Fruit fly (Drosophila melanogaster) whole organism, embryonic: Measurements from ENCODE around the gene Pat1.

ENCODE experiments used
- CG11247 ChIP-seq: fragments of 200-800 bp; sonication (Bioruptor generic); IDR thresholded peaks from 2 replicates; pipeline ENCODE4 v1.3.6; 2022; ENCODE audit warnings: missing biosample characterization, missing genetic modification characterization
- CG12299 ChIP-seq: fragments of 200-800 bp; sonication (Bioruptor generic); optimal IDR thresholded peaks from 2 replicates; lab custom pipeline; 2018; ENCODE audit warnings: missing biosample characterization, mild to moderate bottlenecking, missing genetic modification characterization
- CG1233 ChIP-seq: fragments of 200-800 bp; sonication (Bioruptor generic); optimal IDR thresholded peaks from 4 replicates; lab custom pipeline; 2018; ENCODE audit warnings: missing biosample characterization, mild to moderate bottlenecking, missing genetic modification characterization
- CG12744 ChIP-seq: fragments of 200-800 bp; sonication (Bioruptor generic); optimal IDR thresholded peaks from 2 replicates; lab custom pipeline; 2016; ENCODE audit warnings: missing biosample characterization, missing genetic modification characterization
- CG17802 ChIP-seq: fragments of 200-800 bp; sonication (Bioruptor generic); optimal IDR thresholded peaks from 2 replicates; lab custom pipeline; 2018; ENCODE audit warnings: missing biosample characterization, mild to moderate bottlenecking, missing genetic modification characterization, moderate library complexity
- CG17829 ChIP-seq: fragments of 200-800 bp; optimal IDR thresholded peaks from 2 replicates; lab custom pipeline; 2019; ENCODE audit warnings: missing biosample characterization, mild to moderate bottlenecking, missing genetic modification characterization, moderate library complexity
- CG18262 ChIP-seq: fragments of 200-800 bp; optimal IDR thresholded peaks from 3 replicates; lab custom pipeline; 2019; ENCODE audit warnings: missing biosample characterization, mild to moderate bottlenecking, missing genetic modification characterization, moderate library complexity
- CG30020 ChIP-seq: fragments of 200-800 bp; optimal IDR thresholded peaks from 2 replicates; lab custom pipeline; 2019; ENCODE audit warnings: missing biosample characterization, mild to moderate bottlenecking, missing genetic modification characterization, moderate library complexity
- CG31224 ChIP-seq: fragments of 200-800 bp; sonication (Bioruptor generic); IDR thresholded peaks from 2 replicates; pipeline ENCODE4 v1.3.6; 2022; ENCODE audit warnings: missing biosample characterization, missing genetic modification characterization
- CG31365 ChIP-seq: fragments of 200-800 bp; sonication (Bioruptor generic); optimal IDR thresholded peaks from 2 replicates; lab custom pipeline; 2018; ENCODE audit warnings: missing biosample characterization, mild to moderate bottlenecking, missing genetic modification characterization
- CG32532 ChIP-seq: fragments of 200-800 bp; sonication (Bioruptor generic); IDR thresholded peaks from 2 replicates; pipeline ENCODE4 v1.3.6; 2022; ENCODE audit warnings: missing biosample characterization, missing genetic modification characterization
- CG33557 ChIP-seq: fragments of 200-800 bp; sonication (Bioruptor generic); optimal IDR thresholded peaks from 2 replicates; lab custom pipeline; 2019; ENCODE audit warnings: missing biosample characterization, mild to moderate bottlenecking, missing genetic modification characterization, moderate library complexity
- CG5180 ChIP-seq: fragments of 200-800 bp; sonication (Bioruptor generic); optimal IDR thresholded peaks from 3 replicates; lab custom pipeline; 2017; ENCODE audit warnings: missing biosample characterization, missing genetic modification characterization, mild to moderate bottlenecking, moderate library complexity, missing genetic modification reagents
- CG6765 ChIP-seq: fragments of 200-800 bp; sonication (Bioruptor generic); optimal IDR thresholded peaks from 3 replicates; lab custom pipeline; 2017; ENCODE audit warnings: missing biosample characterization, mild to moderate bottlenecking, missing genetic modification characterization
- CG7372 ChIP-seq: fragments of 200-800 bp; sonication (Bioruptor generic); IDR thresholded peaks from 2 replicates; pipeline ENCODE4 v1.3.6; 2022; ENCODE audit warnings: missing biosample characterization, missing genetic modification characterization
- CG8290 ChIP-seq, 3 experiments: fragments of 200-800 bp; sonication (Bioruptor generic); optimal IDR thresholded peaks; 2 replicates each; lab custom pipeline; 2016 to 2019; ENCODE audit warnings: missing biosample characterization in 3 of 3, missing genetic modification characterization in 3 of 3, mild to moderate bottlenecking in 2 of 3, moderate library complexity in 1 of 3
- D19A ChIP-seq: fragments of 200-800 bp; optimal IDR thresholded peaks from 3 replicates; lab custom pipeline; 2019; ENCODE audit warnings: missing biosample characterization, mild to moderate bottlenecking, missing genetic modification characterization, moderate library complexity
- Deaf1 ChIP-seq: fragments of 200-800 bp; optimal IDR thresholded peaks from 3 replicates; lab custom pipeline; 2019; ENCODE audit warnings: missing biosample characterization, mild to moderate bottlenecking, missing genetic modification characterization, moderate library complexity
- Dll ChIP-seq: fragments of 200-800 bp; sonication (Bioruptor generic); IDR thresholded peaks from 4 replicates; pipeline ENCODE4 v1.3.6; 2022; ENCODE audit warnings: missing biosample characterization, missing genetic modification characterization; ENCODE audit not compliant: partially characterized antibody
- Dref ChIP-seq: fragments of 200-800 bp; sonication (Bioruptor generic); IDR thresholded peaks from 2 replicates; pipeline ENCODE4 v1.3.6; 2022; ENCODE audit warnings: missing biosample characterization, missing genetic modification characterization
- ERR ChIP-seq: fragments of 200-800 bp; sonication (Bioruptor generic); optimal IDR thresholded peaks from 2 replicates; lab custom pipeline; 2016; ENCODE audit warnings: missing biosample characterization, missing genetic modification characterization
- Hmx ChIP-seq: fragments of 200-800 bp; sonication (Bioruptor generic); optimal IDR thresholded peaks from 2 replicates; lab custom pipeline; 2016; ENCODE audit warnings: missing biosample characterization, missing genetic modification characterization
- Hr3 ChIP-seq: fragments of 200-800 bp; sonication (Bioruptor generic); optimal IDR thresholded peaks from 3 replicates; lab custom pipeline; 2016; ENCODE audit warnings: missing biosample characterization, missing genetic modification characterization
- Hsf ChIP-seq: fragments of 200-800 bp; sonication (Bioruptor generic); optimal IDR thresholded peaks from 3 replicates; lab custom pipeline; 2016; ENCODE audit warnings: missing biosample characterization, missing genetic modification characterization
- MBD-R2 ChIP-seq: fragments of 200-800 bp; sonication (Bioruptor generic); IDR thresholded peaks from 2 replicates; pipeline ENCODE4 v1.3.6; 2022; ENCODE audit warnings: missing biosample characterization, missing genetic modification characterization
- Myb ChIP-seq: fragments of 200-800 bp; sonication (Bioruptor generic); optimal IDR thresholded peaks from 2 replicates; lab custom pipeline; 2016; ENCODE audit warnings: missing biosample characterization, missing genetic modification characterization
- Opbp ChIP-seq: fragments of 200-800 bp; sonication (Bioruptor generic); IDR thresholded peaks from 3 replicates; pipeline ENCODE4 v1.3.6; 2022; ENCODE audit warnings: missing biosample characterization, missing genetic modification characterization; ENCODE audit not compliant: partially characterized antibody
- Sin3A ChIP-seq: fragments of >200 bp; optimal IDR thresholded peaks from 2 replicates; lab custom pipeline; 2018
- YL-1 ChIP-seq: fragments of 200-800 bp; sonication (Bioruptor generic); optimal IDR thresholded peaks from 3 replicates; lab custom pipeline; 2017; ENCODE audit warnings: missing biosample characterization, mild to moderate bottlenecking, missing genetic modification characterization
- ap ChIP-seq: fragments of 200-800 bp; sonication (Bioruptor generic); IDR thresholded peaks from 2 replicates; pipeline ENCODE4 v1.3.6; 2022; ENCODE audit warnings: missing biosample characterization, missing genetic modification characterization
- cad ChIP-seq: fragments of >200 bp; optimal IDR thresholded peaks from 2 replicates; lab custom pipeline; 2017; ENCODE audit warnings: missing biosample characterization, missing genetic modification characterization
- chm ChIP-seq: fragments of 200-800 bp; sonication (Bioruptor generic); IDR thresholded peaks from 2 replicates; pipeline ENCODE4 v1.3.6; 2022; ENCODE audit warnings: missing biosample characterization, missing genetic modification characterization
- corto ChIP-seq: fragments of 200-800 bp; sonication (Bioruptor generic); optimal IDR thresholded peaks from 2 replicates; lab custom pipeline; 2016; ENCODE audit warnings: missing biosample characterization, mild to moderate bottlenecking, missing genetic modification characterization, moderate library complexity
- en ChIP-seq: fragments of 200-800 bp; sonication (Bioruptor generic); optimal IDR thresholded peaks from 2 replicates; lab custom pipeline; 2016; ENCODE audit warnings: missing biosample characterization, missing genetic modification characterization
- esg ChIP-seq: fragments of 200-800 bp; sonication (Bioruptor generic); conservative IDR thresholded peaks from 2 replicates; pipeline ENCODE4 v1.3.6; 2022; ENCODE audit warnings: missing biosample characterization, missing genetic modification characterization
- her ChIP-seq: fragments of 200-800 bp; sonication (Bioruptor generic); optimal IDR thresholded peaks from 2 replicates; lab custom pipeline; 2016; ENCODE audit warnings: missing biosample characterization, missing genetic modification characterization
- hkb ChIP-seq, 2 experiments: fragments of 200-800 bp in 1 of 2; fragments of >200 bp in 1 of 2; sonication (Bioruptor generic) in 1 of 2; IDR thresholded peaks in 1 of 2; optimal IDR thresholded peaks in 1 of 2; 2 replicates each; pipeline versions ENCODE4 v1.3.6 to Lab custom; 2017 to 2022; ENCODE audit warnings: missing biosample characterization in 1 of 2, missing genetic modification characterization in 1 of 2
- jigr1 ChIP-seq: fragments of 200-800 bp; sonication (Bioruptor generic); IDR thresholded peaks from 3 replicates; pipeline ENCODE4 v1.3.6; 2022; ENCODE audit warnings: missing biosample characterization, missing genetic modification characterization
- kni ChIP-seq: fragments of 200-800 bp; sonication (Bioruptor generic); optimal IDR thresholded peaks from 3 replicates; lab custom pipeline; 2017; ENCODE audit warnings: mild to moderate bottlenecking, missing biosample characterization, missing genetic modification reagents, missing genetic modification characterization
- luna ChIP-seq: fragments of 200-800 bp; sonication (Bioruptor generic); optimal IDR thresholded peaks from 2 replicates; lab custom pipeline; 2016; ENCODE audit warnings: missing biosample characterization, missing genetic modification characterization
- p53 ChIP-seq: fragments of 200-800 bp; sonication (Bioruptor generic); optimal IDR thresholded peaks from 2 replicates; lab custom pipeline; 2016; ENCODE audit warnings: missing biosample characterization, missing genetic modification characterization
- psq ChIP-seq: fragments of 200-800 bp; sonication (Bioruptor generic); optimal IDR thresholded peaks from 2 replicates; lab custom pipeline; 2017; ENCODE audit warnings: missing biosample characterization, missing genetic modification characterization
- sens ChIP-seq: fragments of 200-800 bp; sonication (Bioruptor generic); peaks from one replicate; lab custom pipeline; 2016; ENCODE audit warnings: missing biosample characterization, missing genetic modification characterization
- seq ChIP-seq: fragments of 200-800 bp; sonication (Bioruptor generic); IDR thresholded peaks from 2 replicates; pipeline ENCODE4 v1.3.6; 2022; ENCODE audit warnings: missing biosample characterization, missing genetic modification characterization
- sug ChIP-seq: fragments of 200-800 bp; optimal IDR thresholded peaks from 2 replicates; lab custom pipeline; 2019; ENCODE audit warnings: missing biosample characterization, mild to moderate bottlenecking, missing genetic modification characterization, moderate library complexity
- tll ChIP-seq, 2 experiments: fragments of 200-800 bp in 1 of 2; fragments of >200 bp in 1 of 2; sonication (Bioruptor generic) in 1 of 2; optimal IDR thresholded peaks; 2 replicates each; lab custom pipeline; 2017 to 2019; ENCODE audit warnings: missing biosample characterization in 2 of 2, missing genetic modification characterization in 2 of 2, mild to moderate bottlenecking in 1 of 2, moderate library complexity in 1 of 2
- ttk ChIP-seq: fragments of 200-800 bp; sonication (Bioruptor generic); IDR thresholded peaks from 2 replicates; pipeline ENCODE4 v2.1.2; 2022; ENCODE audit warnings: missing biosample characterization, missing genetic modification characterization
- twi ChIP-seq: fragments of 200-800 bp; optimal IDR thresholded peaks from 2 replicates; lab custom pipeline; 2019; ENCODE audit warnings: missing biosample characterization, mild to moderate bottlenecking, missing genetic modification characterization, moderate library complexity
- vvl ChIP-seq: fragments of 200-800 bp; sonication (Bioruptor generic); IDR thresholded peaks from 2 replicates; pipeline ENCODE4 v1.3.6; 2022; ENCODE audit warnings: missing biosample characterization, missing genetic modification characterization
- zf30C ChIP-seq: fragments of 200-800 bp; sonication (Bioruptor generic); optimal IDR thresholded peaks from 3 replicates; lab custom pipeline; 2018; ENCODE audit warnings: missing biosample characterization, mild to moderate bottlenecking, missing genetic modification characterization
- zfh2 ChIP-seq: fragments of 200-800 bp; sonication (Bioruptor generic); optimal IDR thresholded peaks from 2 replicates; lab custom pipeline; 2016; ENCODE audit warnings: missing biosample characterization, missing genetic modification characterization

The Pat1 gene

DNA sequence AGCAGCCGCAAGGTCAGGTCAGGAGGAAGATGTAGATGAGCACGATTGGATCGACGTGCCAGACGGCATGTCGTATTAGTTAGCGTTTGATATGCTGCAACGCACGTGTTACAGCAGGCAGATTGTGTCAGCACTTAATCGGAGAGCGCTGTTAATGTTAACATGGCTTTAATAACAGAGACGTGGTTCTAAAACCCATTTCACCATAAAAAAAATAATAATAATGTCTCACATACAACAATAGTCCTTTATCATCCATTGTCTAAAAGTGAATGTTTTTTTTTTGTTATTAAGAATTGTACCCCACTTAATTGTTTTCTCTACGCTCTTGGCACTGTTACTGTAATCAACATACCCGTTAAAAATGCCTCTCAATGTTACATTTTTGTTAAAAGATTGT, 8.7 kb downstream of the Pat1 start (continued):
- TF ChIP-seq Hsf (GFP tag; lab: Kevin White, UChicago): peak; percentile 30
- peak; percentile 13 for TF ChIP-seq CG8290 (GFP tag; optimal IDR thresholded peaks at IDR 0.05; lab: Kevin White, UChicago)
- peak in 1 of 2 experiments; percentile 66 for TF ChIP-seq CG8290 (tag; optimal IDR thresholded peaks at IDR 0.05; lab: Kevin White, UChicago)
- TF ChIP-seq CG12299: no peak
- peak; percentile 81 for TF ChIP-seq CG18262 (tag; lab: Kevin White, UChicago)
- TF ChIP-seq vvl: peak; percentile 99
- peak; percentile 96 for TF ChIP-seq jigr1 (GFP tag; lab: Robert Waterston, UW)
- peak; percentile 85 for TF ChIP-seq chm
- peak; percentile 86 for TF ChIP-seq luna
- TF ChIP-seq ap: peak; percentile 72
- no peak for TF ChIP-seq YL-1 (GFP tag; lab: Kevin White, UChicago)
- peak; percentile 60 for TF ChIP-seq CG17829
- no peak for TF ChIP-seq cad
- TF ChIP-seq en: peak; percentile 75
- TF ChIP-seq CG1233 (GFP tag; lab: Kevin White, UChicago): peak; percentile 86
- TF ChIP-seq ttk: peak; percentile 98
- peak; percentile 94 for TF ChIP-seq CG31224 (GFP tag; lab: Robert Waterston, UW)
- TF ChIP-seq Opbp (GFP tag; lab: Robert Waterston, UW): 0 out of 3 replicates have a peak, but pooled peaks have one; percentile 43
- no peak for TF ChIP-seq hkb (optimal IDR thresholded peaks at IDR 0.05; lab: Kevin White, UChicago)
- peak; percentile 98 for TF ChIP-seq hkb (GFP tag; IDR thresholded peaks at IDR 0.05; lab: Robert Waterston, UW)
- TF ChIP-seq D19A: peak; percentile 48
- peak; percentile 93 for TF ChIP-seq CG32532
- TF ChIP-seq seq: no peak
- peak; percentile 47 for TF ChIP-seq Dref (GFP tag; lab: Robert Waterston, UW)
- TF ChIP-seq corto (GFP tag; lab: Kevin White, UChicago): no peak
- TF ChIP-seq kni (GFP tag; lab: Kevin White, UChicago): no peak
- peak; percentile 76 for TF ChIP-seq her (GFP tag; lab: Kevin White, UChicago)
- TF ChIP-seq zf30C: no peak
- TF ChIP-seq Deaf1 (tag; lab: Kevin White, UChicago): peak; percentile 31
- no peak for TF ChIP-seq psq (GFP tag; lab: Kevin White, UChicago)
- peak; percentile 54 for TF ChIP-seq CG5180 (GFP tag; lab: Kevin White, UChicago)
- TF ChIP-seq sug (tag; lab: Kevin White, UChicago): peak; percentile 26
- TF ChIP-seq CG11247 (GFP tag; lab: Robert Waterston, UW): peak; percentile 98
- peak; percentile 98 for TF ChIP-seq CG7372 (GFP tag; lab: Robert Waterston, UW)
- no peak for TF ChIP-seq twi (tag; lab: Kevin White, UChicago)
- peak; percentile 95 for TF ChIP-seq esg (GFP tag; lab: Robert Waterston, UW)
- peak; percentile 96 for TF ChIP-seq sens (GFP tag; lab: Kevin White, UChicago)
- TF ChIP-seq CG17802 (tag; lab: Kevin White, UChicago): peak; percentile 40
- TF ChIP-seq CG12744: peak; percentile 90
- no peak for TF ChIP-seq CG30020 (tag; lab: Kevin White, UChicago)
- TF ChIP-seq CG33557 (GFP tag; lab: Kevin White, UChicago): no peak
- TF ChIP-seq ERR: peak; percentile 89
- no peak for TF ChIP-seq Sin3A (lab: Kevin White, UChicago)
- no peak for TF ChIP-seq tll (GFP tag; optimal IDR thresholded peaks at IDR 0.05; lab: Kevin White, UChicago)
- TF ChIP-seq MBD-R2 (GFP tag; lab: Robert Waterston, UW): peak; percentile 98
- peak; percentile 7 for TF ChIP-seq CG6765 (GFP tag; lab: Kevin White, UChicago)
- no peak for TF ChIP-seq Hr3 (GFP tag; lab: Kevin White, UChicago)
- no peak for TF ChIP-seq Dll
- peak; percentile 66 for TF ChIP-seq Hmx
- no peak for TF ChIP-seq zfh2
- TF ChIP-seq CG31365 (tag; lab: Kevin White, UChicago): peak; percentile 64
- peak; percentile 73 for TF ChIP-seq Myb (GFP tag; lab: Kevin White, UChicago)
- peak; percentile 65 for TF ChIP-seq p53 (GFP tag; lab: Kevin White, UChicago)
